Worm (Caenorhabditis elegans): ENCODE data around the gene C04H4.1.

ce11 chrII:7985029-7985428 is 26.4 kb downstream of the C04H4.1 start:
- no peak for TF ChIP-seq ceh-9 (tag; optimal IDR thresholded peaks at IDR 0.05)
- no peak for TF ChIP-seq unc-55 (GFP tag; optimal IDR thresholded peaks at IDR 0.05)
- TF ChIP-seq ets-4 (tag; optimal IDR thresholded peaks at IDR 0.05): no peak
- no peak for TF ChIP-seq ceh-48 (tag; optimal IDR thresholded peaks at IDR 0.05)
- TF ChIP-seq hlh-6 (tag; optimal IDR thresholded peaks at IDR 0.05): no peak
- TF ChIP-seq hlh-30 (tag; optimal IDR thresholded peaks at IDR 0.05; ENCODE audit: insufficient read depth): no peak
- TF ChIP-seq pag-3 (tag; optimal IDR thresholded peaks at IDR 0.05; ENCODE audit: borderline replicate concordance): no peak
